Worm (Caenorhabditis elegans) whole organism, L3 larva: ENCODE data around the gene F52H2.15.

Source experiments
- aly-2 ChIP-seq: fragments of 150-350 bp; optimal IDR thresholded peaks from 2 replicates; lab custom pipeline; 2014; ENCODE audit warnings: missing biosample characterization, missing genetic modification characterization
- ama-1 ChIP-seq: fragments of 150-350 bp; optimal IDR thresholded peaks from 2 replicates; lab custom pipeline; 2018
- ceh-82 ChIP-seq: fragments of 150-350 bp; optimal IDR thresholded peaks from 2 replicates; lab custom pipeline; 2014; ENCODE audit warnings: missing biosample characterization, missing genetic modification characterization
- elt-1 ChIP-seq: fragments of 150-350 bp; optimal IDR thresholded peaks from 2 replicates; lab custom pipeline; 2014; ENCODE audit warnings: missing biosample characterization, missing genetic modification characterization
- fkh-10 ChIP-seq: sonication (generic microtip); optimal IDR thresholded peaks from 2 replicates; lab custom pipeline; 2017; ENCODE audit warnings: missing biosample characterization, missing genetic modification reagents, missing genetic modification characterization
- nhr-237 ChIP-seq: fragments of 150-350 bp; optimal IDR thresholded peaks from 2 replicates; lab custom pipeline; 2014; ENCODE audit warnings: missing biosample characterization, missing genetic modification characterization
- nhr-76 ChIP-seq: fragments of 150-350 bp; sonication (generic microtip); optimal IDR thresholded peaks from 5 replicates; lab custom pipeline; 2014; ENCODE audit warnings: missing biosample characterization, missing genetic modification characterization
- nhr-77 ChIP-seq: fragments of 150-350 bp; optimal IDR thresholded peaks from 2 replicates; lab custom pipeline; 2014; ENCODE audit warnings: missing biosample characterization, missing genetic modification characterization
- skn-1 ChIP-seq: fragments of 150-350 bp; optimal IDR thresholded peaks from 2 replicates; lab custom pipeline; 2014; ENCODE audit warnings: missing biosample characterization, missing genetic modification characterization
- snpc-4 ChIP-seq: fragments of 150-350 bp; optimal IDR thresholded peaks from 2 replicates; lab custom pipeline; 2014; ENCODE audit warnings: missing biosample characterization, missing genetic modification characterization
- tbx-2 ChIP-seq: sonication (generic microtip); optimal IDR thresholded peaks from 2 replicates; lab custom pipeline; 2016; ENCODE audit warnings: mild to moderate bottlenecking, missing genetic modification characterization, missing compliant biosample characterization
- zag-1 ChIP-seq: fragments of 150-350 bp; optimal IDR thresholded peaks from 2 replicates; lab custom pipeline; 2014; ENCODE audit warnings: missing biosample characterization, missing genetic modification characterization

- TF ChIP-seq nhr-77 (tag; lab: Kevin White, UChicago): no peak
- no peak for TF ChIP-seq aly-2 (tag; lab: Kevin White, UChicago)
- no peak for TF ChIP-seq fkh-10 (GFP tag; lab: Kevin White, UChicago)
- TF ChIP-seq tbx-2: peak; percentile 15
- no peak for TF ChIP-seq zag-1 (tag; lab: Kevin White, UChicago)
- no peak for TF ChIP-seq ceh-82
- TF ChIP-seq ama-1 (lab: Kevin White, UChicago): no peak
- no peak for TF ChIP-seq nhr-237 (tag; lab: Kevin White, UChicago)
- TF ChIP-seq skn-1 (tag; lab: Kevin White, UChicago): no peak
- no peak for TF ChIP-seq elt-1
- TF ChIP-seq snpc-4 (tag; lab: Kevin White, UChicago): peak; percentile 50
- TF ChIP-seq nhr-76 (tag; lab: Kevin White, UChicago): no peak
Observed at ce11 chrX:2559399-2559798, 5.8 kb upstream of the F52H2.15 start.
